Fruit fly (Drosophila melanogaster) whole organism, pupa: ENCODE measurements around the gene CG3708.

Experiments
- CG10348 ChIP-seq: fragments of 200-800 bp; sonication (Bioruptor generic); IDR thresholded peaks from 2 replicates; pipeline ENCODE4 v1.3.6; 2022; ENCODE audit warnings: missing biosample characterization, missing genetic modification characterization
- CG12605 ChIP-seq: fragments of 200-800 bp; sonication (Bioruptor generic); IDR thresholded peaks from 2 replicates; pipeline ENCODE4 v1.3.6; 2022; ENCODE audit warnings: missing biosample characterization, missing genetic modification characterization
- CG13204 ChIP-seq: fragments of 200-800 bp; sonication (Bioruptor generic); optimal IDR thresholded peaks from 2 replicates; lab custom pipeline; 2018; ENCODE audit warnings: missing biosample characterization, mild to moderate bottlenecking, missing genetic modification characterization, moderate library complexity
- CG14655 ChIP-seq: fragments of 200-800 bp; sonication (Bioruptor generic); optimal IDR thresholded peaks from 3 replicates; lab custom pipeline; 2017; ENCODE audit warnings: mild to moderate bottlenecking, missing biosample characterization, missing genetic modification reagents, missing genetic modification characterization
- CG15710 ChIP-seq: fragments of 200-800 bp; sonication (Bioruptor generic); optimal IDR thresholded peaks from 2 replicates; lab custom pipeline; 2018; ENCODE audit warnings: missing biosample characterization, mild to moderate bottlenecking, missing genetic modification characterization, moderate library complexity
- CG17806 ChIP-seq: fragments of 200-800 bp; sonication (Bioruptor generic); optimal IDR thresholded peaks from 2 replicates; lab custom pipeline; 2018; ENCODE audit warnings: missing biosample characterization, mild to moderate bottlenecking, missing genetic modification characterization, moderate library complexity
- CG32121 ChIP-seq: fragments of 200-800 bp; sonication (Bioruptor generic); IDR thresholded peaks from 2 replicates; pipeline ENCODE4 v1.3.6; 2022; ENCODE audit warnings: missing biosample characterization, missing genetic modification characterization
- CG34367 ChIP-seq: fragments of 200-800 bp; sonication (Bioruptor generic); optimal IDR thresholded peaks from 2 replicates; lab custom pipeline; 2018; ENCODE audit warnings: missing biosample characterization, mild to moderate bottlenecking, missing genetic modification characterization
- CG4496 ChIP-seq: fragments of 200-800 bp; sonication (Bioruptor generic); IDR thresholded peaks from 3 replicates; pipeline ENCODE4 v1.3.6; 2022; ENCODE audit warnings: missing biosample characterization, missing genetic modification characterization
- CG8159 ChIP-seq: fragments of 200-800 bp; sonication (Bioruptor generic); optimal IDR thresholded peaks from 3 replicates; lab custom pipeline; 2018; ENCODE audit warnings: missing biosample characterization, mild to moderate bottlenecking, missing genetic modification characterization, moderate library complexity
- CG8301 ChIP-seq: fragments of 200-800 bp; sonication (Bioruptor generic); optimal IDR thresholded peaks from 2 replicates; lab custom pipeline; 2018; ENCODE audit warnings: missing biosample characterization, mild to moderate bottlenecking, missing genetic modification characterization
- CG9948 ChIP-seq: fragments of 200-800 bp; sonication (Bioruptor generic); optimal IDR thresholded peaks from 2 replicates; lab custom pipeline; 2018; ENCODE audit warnings: missing biosample characterization, mild to moderate bottlenecking, missing genetic modification characterization, moderate library complexity
- D1 ChIP-seq: fragments of 200-800 bp; sonication (Bioruptor generic); optimal IDR thresholded peaks from 2 replicates; lab custom pipeline; 2018; ENCODE audit warnings: missing biosample characterization, mild to moderate bottlenecking, missing genetic modification characterization, moderate library complexity
- EcR ChIP-seq: fragments of 200-800 bp; sonication (Bioruptor generic); optimal IDR thresholded peaks from 3 replicates; lab custom pipeline; 2019; ENCODE audit warnings: missing biosample characterization, missing genetic modification characterization, mild to moderate bottlenecking, moderate library complexity, missing genetic modification reagents
- Ets98B ChIP-seq: fragments of 200-800 bp; sonication (Bioruptor generic); IDR thresholded peaks from 2 replicates; pipeline ENCODE4 v1.3.6; 2022; ENCODE audit warnings: missing biosample characterization, missing genetic modification characterization
- Pif1A ChIP-seq: fragments of 200-800 bp; sonication (Bioruptor generic); optimal IDR thresholded peaks from 3 replicates; lab custom pipeline; 2016; ENCODE audit warnings: missing biosample characterization, missing genetic modification characterization
- Pif1B ChIP-seq: fragments of 200-800 bp; sonication (Bioruptor generic); optimal IDR thresholded peaks from 3 replicates; lab custom pipeline; 2016; ENCODE audit warnings: missing biosample characterization, missing genetic modification characterization
- Snoo ChIP-seq: fragments of 200-800 bp; sonication (Bioruptor generic); optimal IDR thresholded peaks from 3 replicates; lab custom pipeline; 2017; ENCODE audit warnings: missing biosample characterization, mild to moderate bottlenecking, missing genetic modification characterization, inconsistent platforms
- fd96Ca ChIP-seq: fragments of 200-800 bp; sonication (Bioruptor generic); IDR thresholded peaks from 3 replicates; pipeline ENCODE4 v1.3.6; 2022; ENCODE audit warnings: missing biosample characterization, missing genetic modification characterization
- gl ChIP-seq: fragments of 200-800 bp; sonication (Bioruptor generic); optimal IDR thresholded peaks from 2 replicates; lab custom pipeline; 2018; ENCODE audit warnings: missing biosample characterization, mild to moderate bottlenecking, missing genetic modification characterization
- rn ChIP-seq: fragments of 200-800 bp; sonication (Bioruptor generic); IDR thresholded peaks from 2 replicates; pipeline ENCODE4 v1.3.6; 2022; ENCODE audit warnings: missing biosample characterization, missing genetic modification characterization

CG3708 gene

dm6 chrX:948285-948556, 18.3 kb upstream of the CG3708 start:
- TF ChIP-seq CG34367 (tag; lab: Kevin White, UChicago) = no peak
- no peak for TF ChIP-seq Ets98B (GFP tag; lab: Robert Waterston, UW)

- TF ChIP-seq CG17806 (tag; lab: Kevin White, UChicago) (peak; percentile 7), CG12605 (GFP tag; lab: Robert Waterston, UW) (no peak), Snoo (tag; lab: Kevin White, UChicago) (peak; percentile 42), CG9948 (tag; lab: Kevin White, UChicago) (peak; percentile 25), CG8301 (tag; lab: Kevin White, UChicago) (peak; percentile 42), CG34367 (tag; lab: Kevin White, UChicago) (no peak), rn (GFP tag; lab: Robert Waterston, UW) (no peak), CG8159 (tag; lab: Kevin White, UChicago) (peak; percentile 64), Pif1A (peak; percentile 38), CG15710 (peak; percentile 60)
These were observed 17.8 kb upstream of the CG3708 start, which contains the start of gene CG3699 for dm6 chrX:947450-948284. CG3699 (minus strand) TSS chrX:947500.

dm6 chrX:946162-946561, 16.3 kb upstream of the CG3708 start:
- no peak for TF ChIP-seq CG34367 (tag; lab: Kevin White, UChicago)
- peak; percentile 73 for TF ChIP-seq EcR (GFP tag; lab: Kevin White, UChicago)

dm6 chrX:945446-946013, 15.6 kb upstream of the CG3708 start, which contains the start of gene CG3703:
CG3703 (minus strand) TSS chrX:945773.
- TF ChIP-seq CG14655 (GFP tag; lab: Kevin White, UChicago) = no peak
- TF ChIP-seq CG13204 = no peak
- TF ChIP-seq CG8159 (tag; lab: Kevin White, UChicago) = no peak
- no peak for TF ChIP-seq rn (GFP tag; lab: Robert Waterston, UW)
- TF ChIP-seq D1 (tag; lab: Kevin White, UChicago) = no peak
- TF ChIP-seq Snoo (tag; lab: Kevin White, UChicago) = no peak
- no peak for TF ChIP-seq CG17806 (tag; lab: Kevin White, UChicago)
- no peak for TF ChIP-seq CG10348
- no peak for TF ChIP-seq Pif1B (GFP tag; lab: Kevin White, UChicago)
- TF ChIP-seq Ets98B (GFP tag; lab: Robert Waterston, UW) = no peak
- no peak for TF ChIP-seq Pif1A
- no peak for TF ChIP-seq gl (tag; lab: Kevin White, UChicago)
- TF ChIP-seq CG32121 = no peak
- no peak for TF ChIP-seq CG34367 (tag; lab: Kevin White, UChicago)

dm6 chrX:940580-941184, 10.8 kb upstream of the CG3708 start, which contains the start of the genes CG3704 and mus81:
CG3704 (minus strand) TSS chrX:940805.
mus81 (plus strand) TSS chrX:941075.
- TF ChIP-seq rn (GFP tag; lab: Robert Waterston, UW) = no peak
- TF ChIP-seq Pif1A = no peak
- TF ChIP-seq CG34367 (tag; lab: Kevin White, UChicago) = no peak
- no peak for TF ChIP-seq CG14655 (GFP tag; lab: Kevin White, UChicago)
- no peak for TF ChIP-seq Snoo (tag; lab: Kevin White, UChicago)
- TF ChIP-seq CG13204 = no peak
- TF ChIP-seq CG12605 (GFP tag; lab: Robert Waterston, UW) = no peak
- no peak for TF ChIP-seq CG9948 (tag; lab: Kevin White, UChicago)
- TF ChIP-seq EcR (GFP tag; lab: Kevin White, UChicago) = no peak
- TF ChIP-seq CG32121 = no peak
- TF ChIP-seq Ets98B (GFP tag; lab: Robert Waterston, UW) = no peak
- no peak for TF ChIP-seq D1 (tag; lab: Kevin White, UChicago)
- TF ChIP-seq CG8301 (tag; lab: Kevin White, UChicago) = no peak
- no peak for TF ChIP-seq CG4496 (GFP tag; lab: Robert Waterston, UW)
- no peak for TF ChIP-seq CG15710
- TF ChIP-seq Pif1B (GFP tag; lab: Kevin White, UChicago) = no peak

dm6 chrX:935901-936207, 6.0 kb upstream of the CG3708 start:
- TF ChIP-seq D1 (tag; lab: Kevin White, UChicago) = no peak
- no peak for TF ChIP-seq CG8301 (tag; lab: Kevin White, UChicago)
- no peak for TF ChIP-seq CG4496 (GFP tag; lab: Robert Waterston, UW)
- no peak for TF ChIP-seq fd96Ca (GFP tag; lab: Robert Waterston, UW)
